Fruit fly (Drosophila melanogaster): ENCODE results near the gene ph-p.

Gene ph-p

dm6 chrX:2123013-2123964, 14.9 kb downstream of the ph-p start, which contains the start of gene ph-d:
ph-d (minus strand) TSS chrX:2123286.
- peak; percentile 97 for TF ChIP-seq gl (tag; optimal IDR thresholded peaks at IDR 0.05)
- peak; percentile 88 for TF ChIP-seq CG34367 (tag; optimal IDR thresholded peaks at IDR 0.05)
- TF ChIP-seq CG12605 (GFP tag; IDR thresholded peaks at IDR 0.05): peak; percentile 88
- TF ChIP-seq CG17806 (tag; optimal IDR thresholded peaks at IDR 0.05): peak; percentile 60
- peak; percentile 60 for TF ChIP-seq CG8159 (tag; optimal IDR thresholded peaks at IDR 0.05)
- peak; percentile 10 for TF ChIP-seq EcR (GFP tag; optimal IDR thresholded peaks at IDR 0.05)
- peak; percentile 29 for TF ChIP-seq Pif1A (GFP tag; optimal IDR thresholded peaks at IDR 0.05)
- TF ChIP-seq D1 (tag; optimal IDR thresholded peaks at IDR 0.05): no peak
- TF ChIP-seq CG9948 (tag; optimal IDR thresholded peaks at IDR 0.05): peak; percentile 24
- peak; percentile 69 for TF ChIP-seq CG15710 (tag; optimal IDR thresholded peaks at IDR 0.05)
- TF ChIP-seq CG13204 (GFP tag; optimal IDR thresholded peaks at IDR 0.05): peak; percentile 78
- TF ChIP-seq CG8301 (tag; optimal IDR thresholded peaks at IDR 0.05): peak; percentile 76
- peak; percentile 90 for TF ChIP-seq rn (GFP tag; IDR thresholded peaks at IDR 0.05)
- TF ChIP-seq Ets98B (GFP tag; IDR thresholded peaks at IDR 0.05): peak; percentile 84
- TF ChIP-seq fd96Ca (GFP tag; IDR thresholded peaks at IDR 0.05): peak; percentile 89
- TF ChIP-seq CG32121 (GFP tag; IDR thresholded peaks at IDR 0.05): peak; percentile 88
- TF ChIP-seq CG10348 (GFP tag; IDR thresholded peaks at IDR 0.05): no peak
- peak; percentile 93 for TF ChIP-seq CG4496 (GFP tag; IDR thresholded peaks at IDR 0.05)
- peak; percentile 61 for TF ChIP-seq Snoo (tag; optimal IDR thresholded peaks at IDR 0.05)
- peak; percentile 82 for TF ChIP-seq CG14655 (GFP tag; optimal IDR thresholded peaks at IDR 0.05)
- TF ChIP-seq Pif1B (GFP tag; optimal IDR thresholded peaks at IDR 0.05): no peak

- TF ChIP-seq CG8159 (tag; optimal IDR thresholded peaks at IDR 0.05) (peak; percentile 71), fd96Ca (GFP tag; IDR thresholded peaks at IDR 0.05) (peak; percentile 51; the same call in 1 of the 3 replicates), CG32121 (GFP tag; IDR thresholded peaks at IDR 0.05) (peak; percentile 80), EcR (GFP tag; optimal IDR thresholded peaks at IDR 0.05) (peak; percentile 40), CG10348 (GFP tag; IDR thresholded peaks at IDR 0.05) (no peak), CG12605 (GFP tag; IDR thresholded peaks at IDR 0.05) (no peak), D1 (tag; optimal IDR thresholded peaks at IDR 0.05) (no peak), CG4496 (GFP tag; IDR thresholded peaks at IDR 0.05) (peak; percentile 75), Pif1B (GFP tag; optimal IDR thresholded peaks at IDR 0.05) (peak; percentile 57), Snoo (tag; optimal IDR thresholded peaks at IDR 0.05) (peak; percentile 2), CG9948 (tag; optimal IDR thresholded peaks at IDR 0.05) (peak; percentile 63), CG14655 (GFP tag; optimal IDR thresholded peaks at IDR 0.05) (no peak), CG17806 (tag; optimal IDR thresholded peaks at IDR 0.05) (peak; percentile 58), CG34367 (tag; optimal IDR thresholded peaks at IDR 0.05) (peak; percentile 53), CG13204 (GFP tag; optimal IDR thresholded peaks at IDR 0.05) (peak; percentile 34), Ets98B (GFP tag; IDR thresholded peaks at IDR 0.05) (peak; percentile 67), rn (GFP tag; IDR thresholded peaks at IDR 0.05) (0 out of 2 replicates have a peak, but pooled peaks have one; percentile 35), CG8301 (tag; optimal IDR thresholded peaks at IDR 0.05) (no peak), Pif1A (GFP tag; optimal IDR thresholded peaks at IDR 0.05) (peak; percentile 72), gl (tag; optimal IDR thresholded peaks at IDR 0.05) (peak; percentile 55), CG15710 (tag; optimal IDR thresholded peaks at IDR 0.05) (peak; percentile 68)
These were observed 16.2 kb downstream of the ph-p start for dm6 chrX:2121716-2122601.

dm6 chrX:2112660-2113059, 25.5 kb downstream of the ph-p start:
- no peak for TF ChIP-seq CG8159 (tag; optimal IDR thresholded peaks at IDR 0.05)
- no peak for TF ChIP-seq CG13204 (GFP tag; optimal IDR thresholded peaks at IDR 0.05)
- TF ChIP-seq CG34367 (tag; optimal IDR thresholded peaks at IDR 0.05): no peak
- no peak for TF ChIP-seq gl (tag; optimal IDR thresholded peaks at IDR 0.05)
- no peak for TF ChIP-seq CG8301 (tag; optimal IDR thresholded peaks at IDR 0.05)
- TF ChIP-seq D1 (tag; optimal IDR thresholded peaks at IDR 0.05): no peak
- TF ChIP-seq CG17806 (tag; optimal IDR thresholded peaks at IDR 0.05): no peak
- no peak for TF ChIP-seq Pif1B (GFP tag; optimal IDR thresholded peaks at IDR 0.05)
- TF ChIP-seq CG4496 (GFP tag; IDR thresholded peaks at IDR 0.05): no peak
- TF ChIP-seq Snoo (tag; optimal IDR thresholded peaks at IDR 0.05): no peak

dm6 chrX:2108639-2109038, 29.5 kb downstream of the ph-p start:
- TF ChIP-seq Ets98B (GFP tag; IDR thresholded peaks at IDR 0.05): peak; percentile 77
- 0 out of 2 replicates have a peak, but pooled peaks have one; percentile 23 for TF ChIP-seq CG10348 (GFP tag; IDR thresholded peaks at IDR 0.05)
- TF ChIP-seq CG4496 (GFP tag; IDR thresholded peaks at IDR 0.05): peak; percentile 81
- peak; percentile 4 for TF ChIP-seq CG17806 (tag; optimal IDR thresholded peaks at IDR 0.05)
- TF ChIP-seq CG12605 (GFP tag; IDR thresholded peaks at IDR 0.05): peak; percentile 46; the same call in 1 of the 2 replicates
- TF ChIP-seq D1 (tag; optimal IDR thresholded peaks at IDR 0.05): no peak
- no peak for TF ChIP-seq CG14655 (GFP tag; optimal IDR thresholded peaks at IDR 0.05)
- peak; percentile 45; the same call in 1 of the 2 replicates for TF ChIP-seq rn (GFP tag; IDR thresholded peaks at IDR 0.05)
- peak; percentile 26 for TF ChIP-seq CG15710 (tag; optimal IDR thresholded peaks at IDR 0.05)
- TF ChIP-seq CG13204 (GFP tag; optimal IDR thresholded peaks at IDR 0.05): no peak
- TF ChIP-seq Pif1B (GFP tag; optimal IDR thresholded peaks at IDR 0.05): no peak
- peak; percentile 74 for TF ChIP-seq CG32121 (GFP tag; IDR thresholded peaks at IDR 0.05)
- peak; percentile 75 for TF ChIP-seq fd96Ca (GFP tag; IDR thresholded peaks at IDR 0.05)

All from whole organism, pupa.